Worm (Caenorhabditis elegans): ENCODE data around the gene glb-17.

The glb-17 gene

ce11 chrX:9589123-9589522 is 12.3 kb upstream of the glb-17 start, which contains the start of gene del-8:
Gene del-8, plus strand, starts transcription at chrX:9589423.
- no peak for TF ChIP-seq cog-1 (tag; optimal IDR thresholded peaks at IDR 0.05)
- TF ChIP-seq flt-1 (GFP tag; IDR thresholded peaks at IDR 0.05): no peak
- no peak for TF ChIP-seq tab-1 (GFP tag; IDR thresholded peaks at IDR 0.05)
- TF ChIP-seq ref-1 (GFP tag; conservative IDR thresholded peaks at IDR 0.05): no peak
- no peak for TF ChIP-seq T22C8.4 (GFP tag; IDR thresholded peaks at IDR 0.05)
- TF ChIP-seq ztf-29 (GFP tag; IDR thresholded peaks at IDR 0.05): no peak
- no peak for TF ChIP-seq ztf-23 (GFP tag; IDR thresholded peaks at IDR 0.05)
- TF ChIP-seq med-1 (GFP tag; optimal IDR thresholded peaks at IDR 0.05; ENCODE audit: insufficient read depth): no peak
- no peak for TF ChIP-seq klf-2 (GFP tag; conservative IDR thresholded peaks at IDR 0.05)

ce11 chrX:9587642-9588041 is 10.8 kb upstream of the glb-17 start, which contains the start of gene gpx-3:
Gene gpx-3, plus strand, starts transcription at chrX:9587942.
- TF ChIP-seq T22C8.4 (GFP tag; IDR thresholded peaks at IDR 0.05) (no peak), klf-2 (GFP tag; conservative IDR thresholded peaks at IDR 0.05) (no peak), cog-1 (tag; optimal IDR thresholded peaks at IDR 0.05) (no peak), med-1 (GFP tag; optimal IDR thresholded peaks at IDR 0.05; ENCODE audit: insufficient read depth) (no peak), flt-1 (GFP tag; IDR thresholded peaks at IDR 0.05) (no peak), ref-1 (GFP tag; conservative IDR thresholded peaks at IDR 0.05) (no peak), ztf-29 (GFP tag; IDR thresholded peaks at IDR 0.05) (no peak), tab-1 (GFP tag; IDR thresholded peaks at IDR 0.05) (no peak), ztf-23 (GFP tag; IDR thresholded peaks at IDR 0.05) (no peak)

ce11 chrX:9585584-9586166 is 8.8 kb upstream of the glb-17 start:
- TF ChIP-seq flt-1 (GFP tag; IDR thresholded peaks at IDR 0.05) (no peak), cog-1 (tag; optimal IDR thresholded peaks at IDR 0.05) (no peak), ref-1 (GFP tag; conservative IDR thresholded peaks at IDR 0.05) (no peak), ztf-23 (GFP tag; IDR thresholded peaks at IDR 0.05) (no peak), klf-2 (GFP tag; conservative IDR thresholded peaks at IDR 0.05) (no peak), med-1 (GFP tag; optimal IDR thresholded peaks at IDR 0.05; ENCODE audit: insufficient read depth) (no peak), tab-1 (GFP tag; IDR thresholded peaks at IDR 0.05) (no peak), ztf-29 (GFP tag; IDR thresholded peaks at IDR 0.05) (no peak), T22C8.4 (GFP tag; IDR thresholded peaks at IDR 0.05) (no peak)

ce11 chrX:9584333-9584732 is 7.5 kb upstream of the glb-17 start, which contains the start of gene gpx-5:
Gene gpx-5, plus strand, starts transcription at chrX:9584668.
- TF ChIP-seq flt-1 (GFP tag; IDR thresholded peaks at IDR 0.05): no peak

ce11 chrX:9568574-9568973 is 8.3 kb downstream of the glb-17 start:
- TF ChIP-seq T22C8.4 (GFP tag; IDR thresholded peaks at IDR 0.05): no peak
- TF ChIP-seq tab-1 (GFP tag; IDR thresholded peaks at IDR 0.05): no peak
- TF ChIP-seq ztf-29 (GFP tag; IDR thresholded peaks at IDR 0.05): no peak
- TF ChIP-seq cog-1 (tag; optimal IDR thresholded peaks at IDR 0.05): no peak

- TF ChIP-seq flt-1 (GFP tag; IDR thresholded peaks at IDR 0.05) (no peak), cog-1 (tag; optimal IDR thresholded peaks at IDR 0.05) (no peak), ref-1 (GFP tag; conservative IDR thresholded peaks at IDR 0.05) (no peak), klf-2 (GFP tag; conservative IDR thresholded peaks at IDR 0.05) (no peak), med-1 (GFP tag; optimal IDR thresholded peaks at IDR 0.05; ENCODE audit: insufficient read depth) (no peak), ztf-23 (GFP tag; IDR thresholded peaks at IDR 0.05) (no peak), T22C8.4 (GFP tag; IDR thresholded peaks at IDR 0.05) (no peak), tab-1 (GFP tag; IDR thresholded peaks at IDR 0.05) (no peak), ztf-29 (GFP tag; IDR thresholded peaks at IDR 0.05) (no peak)
These were observed 10.4 kb downstream of the glb-17 start, which contains the start of gene F49E2.2 for ce11 chrX:9566429-9566828. Gene F49E2.2, plus strand, starts transcription at chrX:9566729.

ce11 chrX:9565881-9566280 is 10.9 kb downstream of the glb-17 start, which contains the start of gene moc-5:
Gene moc-5, minus strand, starts transcription at chrX:9565981.
- TF ChIP-seq med-1 (GFP tag; optimal IDR thresholded peaks at IDR 0.05; ENCODE audit: insufficient read depth) (no peak), tab-1 (GFP tag; IDR thresholded peaks at IDR 0.05) (no peak), ref-1 (GFP tag; conservative IDR thresholded peaks at IDR 0.05) (no peak), T22C8.4 (GFP tag; IDR thresholded peaks at IDR 0.05) (no peak), ztf-23 (GFP tag; IDR thresholded peaks at IDR 0.05) (no peak), klf-2 (GFP tag; conservative IDR thresholded peaks at IDR 0.05) (no peak), ztf-29 (GFP tag; IDR thresholded peaks at IDR 0.05) (no peak)

- peak; percentile 30; the same call in 1 of the 2 replicates for TF ChIP-seq tab-1 (GFP tag; IDR thresholded peaks at IDR 0.05)
- 0 out of 2 replicates have a peak, but pooled peaks have one; percentile 36 for TF ChIP-seq flt-1 (GFP tag; IDR thresholded peaks at IDR 0.05)
- TF ChIP-seq klf-2 (GFP tag; conservative IDR thresholded peaks at IDR 0.05): no peak
These were observed 15.9 kb downstream of the glb-17 start for ce11 chrX:9560931-9561330.

ce11 chrX:9556038-9556437 is 20.8 kb downstream of the glb-17 start:
- TF ChIP-seq ref-1 (GFP tag; conservative IDR thresholded peaks at IDR 0.05) (no peak), flt-1 (GFP tag; IDR thresholded peaks at IDR 0.05) (no peak), T22C8.4 (GFP tag; IDR thresholded peaks at IDR 0.05) (no peak)

- TF ChIP-seq klf-2 (GFP tag; conservative IDR thresholded peaks at IDR 0.05) (no peak), ztf-23 (GFP tag; IDR thresholded peaks at IDR 0.05) (no peak), tab-1 (GFP tag; IDR thresholded peaks at IDR 0.05) (no peak), cog-1 (tag; optimal IDR thresholded peaks at IDR 0.05) (no peak), T22C8.4 (GFP tag; IDR thresholded peaks at IDR 0.05) (no peak), ztf-29 (GFP tag; IDR thresholded peaks at IDR 0.05) (no peak), ref-1 (GFP tag; conservative IDR thresholded peaks at IDR 0.05) (no peak), med-1 (GFP tag; optimal IDR thresholded peaks at IDR 0.05; ENCODE audit: insufficient read depth) (no peak), flt-1 (GFP tag; IDR thresholded peaks at IDR 0.05) (no peak)
These were observed 21.6 kb downstream of the glb-17 start for ce11 chrX:9555238-9555637.
